Worm (Caenorhabditis elegans): ENCODE measurements around the gene pigg-1.

DNA sequence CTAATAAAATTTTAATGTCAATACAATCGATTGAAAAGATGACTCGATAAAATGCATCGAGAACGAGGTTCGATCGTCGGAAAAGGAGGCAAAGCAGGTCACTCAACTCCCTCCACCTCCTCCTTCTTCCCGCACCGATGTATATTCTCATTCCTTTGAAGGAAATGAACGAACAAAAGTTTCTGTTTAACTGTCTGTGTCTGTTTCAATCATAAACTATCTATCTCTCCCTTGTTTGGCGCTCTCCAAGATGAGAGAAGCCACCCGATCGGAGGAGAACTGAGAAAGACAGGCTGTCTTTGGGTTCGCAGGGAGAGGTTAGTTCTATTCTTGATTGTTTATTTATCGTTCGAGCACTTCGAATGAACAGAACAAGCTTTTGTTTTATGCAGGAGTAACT lies 41.1 kb upstream of the pigg-1 start, which contains the start of gene D2085.7:
- TF ChIP-seq nhr-237 (tag; optimal IDR thresholded peaks at IDR 0.05), result no peak
- no peak for TF ChIP-seq mep-1 (tag; optimal IDR thresholded peaks at IDR 0.05)
- TF ChIP-seq ces-1 (GFP tag; optimal IDR thresholded peaks at IDR 0.05), result no peak
- TF ChIP-seq nhr-76 (tag; optimal IDR thresholded peaks at IDR 0.05), result no peak

Data from whole organism, mixed stage, embryonic.